Fruit fly (Drosophila melanogaster) whole organism, embryonic: ENCODE data around the gene CG9886.

Experiments used
- Atf-2 ChIP-seq: fragments of 200-800 bp; sonication (Bioruptor generic); optimal IDR thresholded peaks from 2 replicates; lab custom pipeline; 2016; ENCODE audit warnings: missing biosample characterization, missing genetic modification characterization
- B-H1 ChIP-seq: fragments of 200-800 bp; sonication (Bioruptor generic); IDR thresholded peaks from 3 replicates; pipeline ENCODE4 v1.3.6; 2022; ENCODE audit warnings: missing biosample characterization, missing genetic modification characterization
- CG10321 ChIP-seq: fragments of 200-800 bp; sonication (Bioruptor generic); IDR thresholded peaks from 2 replicates; pipeline ENCODE4 v1.3.6; 2022; ENCODE audit warnings: missing biosample characterization, missing genetic modification characterization
- CG10979 ChIP-seq: fragments of 200-800 bp; sonication (Bioruptor generic); optimal IDR thresholded peaks from 2 replicates; lab custom pipeline; 2018; ENCODE audit warnings: missing biosample characterization, mild to moderate bottlenecking, missing genetic modification characterization, moderate library complexity
- CG11247 ChIP-seq: fragments of 200-800 bp; sonication (Bioruptor generic); IDR thresholded peaks from 2 replicates; pipeline ENCODE4 v1.3.6; 2022; ENCODE audit warnings: missing biosample characterization, missing genetic modification characterization
- CG12104 ChIP-seq: fragments of 200-800 bp; sonication (Bioruptor generic); optimal IDR thresholded peaks from 3 replicates; lab custom pipeline; 2016; ENCODE audit warnings: missing biosample characterization, missing genetic modification characterization
- CG12744 ChIP-seq: fragments of 200-800 bp; sonication (Bioruptor generic); optimal IDR thresholded peaks from 2 replicates; lab custom pipeline; 2016; ENCODE audit warnings: missing biosample characterization, missing genetic modification characterization
- CG15269 ChIP-seq: fragments of 200-800 bp; sonication (Bioruptor generic); optimal IDR thresholded peaks from 2 replicates; lab custom pipeline; 2018; ENCODE audit warnings: missing biosample characterization, mild to moderate bottlenecking, missing genetic modification characterization, moderate library complexity
- CG1529 ChIP-seq: fragments of 200-800 bp; sonication (Bioruptor generic); optimal IDR thresholded peaks from 3 replicates; lab custom pipeline; 2018; ENCODE audit warnings: missing biosample characterization, missing genetic modification characterization
- CG1603 ChIP-seq: fragments of 200-800 bp; sonication (Bioruptor generic); optimal IDR thresholded peaks from 2 replicates; lab custom pipeline; 2019; ENCODE audit warnings: missing biosample characterization, mild to moderate bottlenecking, missing genetic modification characterization, moderate library complexity
- CG17802 ChIP-seq: fragments of 200-800 bp; sonication (Bioruptor generic); optimal IDR thresholded peaks from 2 replicates; lab custom pipeline; 2018; ENCODE audit warnings: missing biosample characterization, mild to moderate bottlenecking, missing genetic modification characterization, moderate library complexity
- CG2120 ChIP-seq: fragments of 200-800 bp; sonication (Bioruptor generic); optimal IDR thresholded peaks from 3 replicates; lab custom pipeline; 2016; ENCODE audit warnings: missing biosample characterization, missing genetic modification characterization
- CG2712 ChIP-seq: fragments of 200-800 bp; optimal IDR thresholded peaks from 3 replicates; lab custom pipeline; 2019; ENCODE audit warnings: missing biosample characterization, mild to moderate bottlenecking, missing genetic modification characterization, moderate library complexity
- CG4282 ChIP-seq: fragments of 200-800 bp; sonication (Bioruptor generic); optimal IDR thresholded peaks from 2 replicates; lab custom pipeline; 2016; ENCODE audit warnings: missing biosample characterization, missing genetic modification characterization
- CG5245 ChIP-seq: fragments of 200-800 bp; sonication (Bioruptor generic); optimal IDR thresholded peaks from 3 replicates; lab custom pipeline; 2016; ENCODE audit warnings: missing biosample characterization, missing genetic modification characterization
- CG6254 ChIP-seq: fragments of 200-800 bp; sonication (Bioruptor generic); optimal IDR thresholded peaks from 3 replicates; lab custom pipeline; 2017; ENCODE audit warnings: mild to moderate bottlenecking, missing biosample characterization, missing genetic modification reagents, missing genetic modification characterization
- CG9215 ChIP-seq: fragments of 200-800 bp; sonication (Bioruptor generic); IDR thresholded peaks from 2 replicates; pipeline ENCODE4 v1.3.6; 2022; ENCODE audit warnings: missing biosample characterization, missing genetic modification characterization
- CG9797 ChIP-seq: fragments of 200-800 bp; sonication (Bioruptor generic); optimal IDR thresholded peaks from 3 replicates; lab custom pipeline; 2018; ENCODE audit warnings: missing biosample characterization, mild to moderate bottlenecking, missing genetic modification characterization
- Chrac-16 ChIP-seq: fragments of 200-800 bp; sonication (Bioruptor generic); optimal IDR thresholded peaks from 3 replicates; lab custom pipeline; 2016; ENCODE audit warnings: missing biosample characterization, missing genetic modification characterization
- CoRest ChIP-seq: fragments of 200-800 bp; sonication (Bioruptor generic); optimal IDR thresholded peaks from 3 replicates; lab custom pipeline; 2018; ENCODE audit warnings: missing biosample characterization, mild to moderate bottlenecking, missing genetic modification characterization, moderate library complexity
- D19B ChIP-seq: fragments of 200-800 bp; sonication (Bioruptor generic); optimal IDR thresholded peaks from 2 replicates; lab custom pipeline; 2017; ENCODE audit warnings: missing biosample characterization, mild to moderate bottlenecking, missing genetic modification characterization
- Dip3 ChIP-seq: fragments of 200-800 bp; sonication (Bioruptor generic); optimal IDR thresholded peaks from 3 replicates; lab custom pipeline; 2016; ENCODE audit warnings: missing biosample characterization, missing genetic modification characterization
- E2f2 ChIP-seq: fragments of 200-800 bp; sonication (Bioruptor generic); IDR thresholded peaks from 2 replicates; pipeline ENCODE4 v1.3.6; 2022; ENCODE audit warnings: missing biosample characterization, missing genetic modification characterization
- Jarid2 ChIP-seq: fragments of 200-800 bp; sonication (Bioruptor generic); optimal IDR thresholded peaks from 3 replicates; lab custom pipeline; 2017; ENCODE audit warnings: mild to moderate bottlenecking, missing biosample characterization, missing genetic modification reagents, missing genetic modification characterization
- Lhr ChIP-seq: fragments of 200-800 bp; sonication (Bioruptor generic); optimal IDR thresholded peaks from 3 replicates; lab custom pipeline; 2017; ENCODE audit warnings: mild to moderate bottlenecking, missing biosample characterization, missing genetic modification reagents, missing genetic modification characterization
- MESR4 ChIP-seq: fragments of 200-800 bp; sonication (Bioruptor generic); optimal IDR thresholded peaks from 2 replicates; lab custom pipeline; 2018; ENCODE audit warnings: missing biosample characterization, mild to moderate bottlenecking, missing genetic modification characterization, moderate library complexity
- Med ChIP-seq: fragments of 200-800 bp; sonication (Bioruptor generic); peaks from one replicate; lab custom pipeline; 2016; ENCODE audit warnings: missing biosample characterization, missing genetic modification characterization, mild to moderate bottlenecking, inconsistent platforms, moderate library complexity
- Mes4 ChIP-seq: fragments of 200-800 bp; sonication (Bioruptor generic); optimal IDR thresholded peaks from 2 replicates; lab custom pipeline; 2016; ENCODE audit warnings: missing biosample characterization, missing genetic modification characterization
- Rx ChIP-seq: fragments of 200-800 bp; sonication (Bioruptor generic); IDR thresholded peaks from 2 replicates; pipeline ENCODE4 v1.3.6; 2022; ENCODE audit warnings: missing biosample characterization, missing genetic modification characterization
- YL-1 ChIP-seq: fragments of 200-800 bp; sonication (Bioruptor generic); optimal IDR thresholded peaks from 3 replicates; lab custom pipeline; 2017; ENCODE audit warnings: missing biosample characterization, mild to moderate bottlenecking, missing genetic modification characterization
- al ChIP-seq: fragments of 200-800 bp; sonication (Bioruptor generic); IDR thresholded peaks from 2 replicates; pipeline ENCODE4 v1.3.6; 2022; ENCODE audit warnings: missing biosample characterization, missing genetic modification characterization
- ato ChIP-seq: fragments of 200-800 bp; sonication (Bioruptor generic); IDR thresholded peaks from 2 replicates; pipeline ENCODE4 v1.3.6; 2022; ENCODE audit warnings: missing biosample characterization, missing genetic modification characterization; ENCODE audit not compliant: partially characterized antibody
- cad ChIP-seq: fragments of >200 bp; optimal IDR thresholded peaks from 2 replicates; lab custom pipeline; 2017; ENCODE audit warnings: missing biosample characterization, missing genetic modification characterization
- corto ChIP-seq: fragments of 200-800 bp; sonication (Bioruptor generic); optimal IDR thresholded peaks from 2 replicates; lab custom pipeline; 2016; ENCODE audit warnings: missing biosample characterization, mild to moderate bottlenecking, missing genetic modification characterization, moderate library complexity
- crc ChIP-seq: fragments of 200-800 bp; sonication (Bioruptor generic); optimal IDR thresholded peaks from 2 replicates; lab custom pipeline; 2016; ENCODE audit warnings: missing biosample characterization, missing genetic modification characterization
- croc ChIP-seq: fragments of 200-800 bp; sonication (Bioruptor generic); conservative IDR thresholded peaks from 3 replicates; pipeline ENCODE4 v1.3.6; 2022; ENCODE audit warnings: missing biosample characterization, missing genetic modification characterization
- eve ChIP-seq, 2 experiments: fragments of >200 bp; optimal IDR thresholded peaks; 2 replicates each; lab custom pipeline; 2017; ENCODE audit warnings: missing biosample characterization in 2 of 2, missing genetic modification characterization in 2 of 2
- gro ChIP-seq: fragments of 200-800 bp; sonication (Bioruptor generic); optimal IDR thresholded peaks from 2 replicates; lab custom pipeline; 2016; ENCODE audit warnings: missing biosample characterization, missing genetic modification characterization
- gt ChIP-seq: fragments of 200-800 bp; sonication (Bioruptor generic); IDR thresholded peaks from 2 replicates; pipeline ENCODE4 v1.3.6; 2022; ENCODE audit warnings: missing biosample characterization, missing genetic modification characterization
- kni ChIP-seq: fragments of 200-800 bp; sonication (Bioruptor generic); optimal IDR thresholded peaks from 3 replicates; lab custom pipeline; 2017; ENCODE audit warnings: mild to moderate bottlenecking, missing biosample characterization, missing genetic modification reagents, missing genetic modification characterization
- lmd ChIP-seq: fragments of 200-800 bp; sonication (Bioruptor generic); IDR thresholded peaks from 2 replicates; pipeline ENCODE4 v1.3.6; 2022; ENCODE audit warnings: missing biosample characterization, missing genetic modification characterization
- nom ChIP-seq: fragments of 200-800 bp; sonication (Bioruptor generic); optimal IDR thresholded peaks from 2 replicates; lab custom pipeline; 2017; ENCODE audit warnings: missing biosample characterization, missing genetic modification characterization, mild to moderate bottlenecking, moderate library complexity, missing genetic modification reagents
- odd ChIP-seq: fragments of 200-800 bp; sonication (Bioruptor generic); optimal IDR thresholded peaks from 2 replicates; lab custom pipeline; 2017; ENCODE audit warnings: missing biosample characterization, mild to moderate bottlenecking, missing genetic modification characterization
- pan ChIP-seq, 4 experiments: fragments of >200 bp in 3 of 4; fragments of 200-800 bp in 1 of 4; sonication (Bioruptor generic) in 1 of 4; optimal IDR thresholded peaks in 3 of 4; IDR thresholded peaks in 1 of 4; 2 replicates each; pipeline versions ENCODE4 v1.3.6 to Lab custom; 2017 to 2022; ENCODE audit warnings: missing biosample characterization in 2 of 4, missing genetic modification characterization in 2 of 4, mixed read lengths in 1 of 4
- row ChIP-seq: fragments of 200-800 bp; sonication (Bioruptor generic); IDR thresholded peaks from 3 replicates; pipeline ENCODE4 v1.3.6; 2022; ENCODE audit warnings: missing biosample characterization, missing genetic modification characterization
- sd ChIP-seq: fragments of 200-800 bp; sonication (Bioruptor generic); optimal IDR thresholded peaks from 3 replicates; lab custom pipeline; 2018; ENCODE audit warnings: missing biosample characterization, mild to moderate bottlenecking, missing genetic modification characterization, moderate library complexity
- sens ChIP-seq: fragments of 200-800 bp; sonication (Bioruptor generic); peaks from one replicate; lab custom pipeline; 2016; ENCODE audit warnings: missing biosample characterization, missing genetic modification characterization
- sisA ChIP-seq: fragments of 200-800 bp; sonication (Bioruptor generic); IDR thresholded peaks from 2 replicates; pipeline ENCODE4 v1.3.6; 2022; ENCODE audit warnings: missing biosample characterization, missing genetic modification characterization
- zfh1 ChIP-seq: fragments of 200-800 bp; sonication (Bioruptor generic); IDR thresholded peaks from 3 replicates; pipeline ENCODE4 v1.3.6; 2022; ENCODE audit warnings: missing biosample characterization, missing genetic modification characterization

CG9886 gene

DNA sequence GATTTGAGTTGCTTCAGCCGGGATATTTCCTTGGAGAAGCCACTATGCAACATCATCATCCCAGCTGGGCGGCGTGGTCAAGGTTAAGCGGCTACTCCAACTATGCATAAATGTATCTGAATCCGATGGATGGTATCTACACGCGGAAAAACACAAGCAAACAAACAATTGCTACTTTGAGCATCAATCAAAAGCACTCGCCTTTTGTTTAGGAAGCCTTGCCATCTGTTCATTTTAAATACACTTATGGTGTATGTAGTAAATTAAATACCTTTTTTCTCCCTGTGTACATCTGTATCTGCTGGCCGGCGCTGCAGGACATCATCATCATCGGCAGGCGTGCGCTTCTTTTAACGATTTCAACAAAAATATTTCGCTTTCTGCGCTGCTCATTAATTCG lies 15.6 kb downstream of the CG9886 start (continued):
- TF ChIP-seq ato (GFP tag; lab: Robert Waterston, UW) (no peak), cad (GFP tag; lab: Kevin White, UChicago) (no peak), gro (GFP tag; lab: Kevin White, UChicago) (no peak), CG5245 (GFP tag; lab: Kevin White, UChicago) (no peak)

DNA sequence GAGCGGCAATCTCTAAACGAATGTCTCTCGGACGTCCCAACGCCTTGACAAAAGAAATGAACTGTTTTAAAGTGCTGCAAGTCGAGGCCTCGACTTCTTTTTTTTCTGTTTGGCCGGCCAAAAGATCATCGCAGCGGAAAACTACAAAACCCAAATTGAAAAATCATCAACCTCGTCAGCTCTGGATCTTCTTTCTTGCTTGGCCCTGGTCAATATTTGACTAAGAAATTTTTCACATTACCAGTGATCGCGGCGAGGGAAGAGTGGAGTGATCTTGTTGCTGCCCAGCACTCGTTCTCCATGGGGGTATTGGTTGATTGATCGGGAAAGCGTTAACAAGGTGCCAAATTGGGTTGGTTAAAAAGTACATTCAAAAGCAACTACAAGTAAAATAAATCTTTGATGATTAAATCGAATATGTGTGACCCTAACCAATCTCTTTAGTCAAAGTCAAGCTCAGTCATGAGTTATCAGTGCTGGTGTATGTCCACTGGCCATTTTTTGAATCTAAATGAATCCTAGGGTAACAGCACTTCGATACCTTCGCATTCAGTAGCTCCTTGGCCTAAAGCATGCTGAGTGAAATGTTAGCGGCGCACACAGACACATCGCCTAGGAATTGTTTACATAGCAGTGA lies 18.1 kb downstream of the CG9886 start:
- TF ChIP-seq sd (tag; lab: Kevin White, UChicago) = peak; percentile 2
- no peak for TF ChIP-seq B-H1 (GFP tag; lab: Robert Waterston, UW)
- peak; percentile 66 for TF ChIP-seq D19B (GFP tag; lab: Kevin White, UChicago)
- TF ChIP-seq sisA (GFP tag; lab: Robert Waterston, UW) = no peak
- 0 out of 3 replicates have a peak, but pooled peaks have one; percentile 4 for TF ChIP-seq zfh1 (GFP tag; lab: Robert Waterston, UW)
- no peak for TF ChIP-seq CG11247
- no peak for TF ChIP-seq CG2120 (GFP tag; lab: Kevin White, UChicago)
- no peak for TF ChIP-seq gt (GFP tag; lab: Robert Waterston, UW)
- no peak for TF ChIP-seq crc (GFP tag; lab: Kevin White, UChicago)
- no peak for TF ChIP-seq eve (GFP tag; optimal IDR thresholded peaks at IDR 0.05; lab: Kevin White, UChicago)
- TF ChIP-seq Rx (GFP tag; lab: Robert Waterston, UW) = no peak
- no peak for TF ChIP-seq lmd (GFP tag; lab: Robert Waterston, UW)
- no peak for TF ChIP-seq CG1529 (GFP tag; lab: Kevin White, UChicago)
- TF ChIP-seq CG9797 = no peak
- TF ChIP-seq Med (GFP tag; lab: Kevin White, UChicago) = peak; percentile 26
- no peak for TF ChIP-seq CG9215 (GFP tag; lab: Robert Waterston, UW)
- TF ChIP-seq corto = no peak
- TF ChIP-seq nom (GFP tag; lab: Kevin White, UChicago) = no peak
- TF ChIP-seq CG6254 (GFP tag; lab: Kevin White, UChicago) = no peak
- TF ChIP-seq CG2712 (tag; lab: Kevin White, UChicago) = no peak
- no peak for TF ChIP-seq Jarid2
- no peak for TF ChIP-seq CG15269 (tag; lab: Kevin White, UChicago)
- TF ChIP-seq pan (optimal IDR thresholded peaks at IDR 0.05; lab: Kevin White, UChicago) = peak in 1 of 2 experiments; percentile 1
- TF ChIP-seq pan (GFP tag; optimal IDR thresholded peaks at IDR 0.05 in 1 of 2, IDR thresholded peaks at IDR 0.05 in 1 of 2) = no peak
- TF ChIP-seq MESR4 (GFP tag; lab: Kevin White, UChicago) = no peak
- no peak for TF ChIP-seq CG10321
- TF ChIP-seq CG1603 (tag; lab: Kevin White, UChicago) = peak; percentile 13
- peak; percentile 55 for TF ChIP-seq sens (GFP tag; lab: Kevin White, UChicago)
- TF ChIP-seq Chrac-16 (GFP tag; lab: Kevin White, UChicago) = no peak
- TF ChIP-seq CG4282 = no peak
- TF ChIP-seq croc (GFP tag; lab: Robert Waterston, UW) = no peak
- no peak for TF ChIP-seq al (GFP tag; lab: Robert Waterston, UW)
- no peak for TF ChIP-seq odd
- no peak for TF ChIP-seq Dip3 (GFP tag; lab: Kevin White, UChicago)
- no peak for TF ChIP-seq YL-1 (GFP tag; lab: Kevin White, UChicago)
- TF ChIP-seq row (GFP tag; lab: Robert Waterston, UW) = peak; percentile 61; the same call in 2 of the 3 replicates
- no peak for TF ChIP-seq CoRest
- TF ChIP-seq CG12744 (GFP tag; lab: Kevin White, UChicago) = no peak
- TF ChIP-seq CG10979 (tag; lab: Kevin White, UChicago) = peak; percentile 1
- peak; percentile 21 for TF ChIP-seq kni (GFP tag; lab: Kevin White, UChicago)
- no peak for TF ChIP-seq Mes4 (GFP tag; lab: Kevin White, UChicago)
- no peak for TF ChIP-seq Atf-2 (GFP tag; lab: Kevin White, UChicago)
- TF ChIP-seq Lhr = no peak
- 0 out of 2 replicates have a peak, but pooled peaks have one; percentile 5 for TF ChIP-seq E2f2 (GFP tag; lab: Robert Waterston, UW)
- TF ChIP-seq CG17802 (tag; lab: Kevin White, UChicago) = no peak
- TF ChIP-seq CG12104 (GFP tag; lab: Kevin White, UChicago) = no peak
